Worm (Caenorhabditis elegans) whole organism, young adult: ENCODE results near the gene Y39A1A.17.

Experiments used
- B0019.2 ChIP-seq: fragments of 200-800 bp; sonication (Bioruptor generic); conservative IDR thresholded peaks from 2 replicates; pipeline ENCODE4 v1.3.6; 2022; ENCODE audit warnings: missing genetic modification reagents, missing genetic modification characterization, missing compliant biosample characterization
- B0261.1 ChIP-seq: sonication (generic microtip); optimal IDR thresholded peaks from 2 replicates; lab custom pipeline; 2016; ENCODE audit warnings: mild to moderate bottlenecking, missing genetic modification characterization, moderate library complexity, missing compliant biosample characterization
- F23B12.7 ChIP-seq: sonication (generic microtip); optimal IDR thresholded peaks from 2 replicates; lab custom pipeline; 2017; ENCODE audit warnings: missing genetic modification characterization, mild to moderate bottlenecking, missing compliant biosample characterization, antibody characterized with exemption, moderate library complexity; ENCODE audit not compliant: insufficient read depth
- F33H1.4 ChIP-seq: fragments of 200-800 bp; sonication (Bioruptor generic); IDR thresholded peaks from 2 replicates; pipeline ENCODE4 v1.3.6; 2022; ENCODE audit warnings: missing genetic modification reagents, missing genetic modification characterization, missing compliant biosample characterization
- F57A8.1 ChIP-seq: fragments of 200-800 bp; sonication (Bioruptor generic); optimal IDR thresholded peaks from 2 replicates; lab custom pipeline; 2018; ENCODE audit warnings: mild to moderate bottlenecking, missing genetic modification characterization, moderate library complexity, missing compliant biosample characterization
- F57C9.4 ChIP-seq: sonication (generic microtip); optimal IDR thresholded peaks from 2 replicates; lab custom pipeline; 2017; ENCODE audit warnings: mild to moderate bottlenecking, missing genetic modification characterization, missing compliant biosample characterization
- K11D2.4 ChIP-seq: fragments of 200-800 bp; sonication (Bioruptor generic); IDR thresholded peaks from 2 replicates; pipeline ENCODE4 v1.3.6; 2022; ENCODE audit warnings: missing genetic modification reagents, missing genetic modification characterization, missing compliant biosample characterization
- T26A5.8 ChIP-seq: sonication (generic microtip); optimal IDR thresholded peaks from 2 replicates; lab custom pipeline; 2016; ENCODE audit warnings: missing genetic modification characterization, missing compliant biosample characterization
- Y56A3A.18 ChIP-seq: fragments of 200-800 bp; sonication (Bioruptor generic); IDR thresholded peaks from 2 replicates; pipeline ENCODE4 v1.3.6; 2022; ENCODE audit warnings: missing genetic modification reagents, missing genetic modification characterization, missing compliant biosample characterization
- Y67H2A.10 ChIP-seq: fragments of 200-800 bp; sonication (Bioruptor generic); conservative IDR thresholded peaks from 2 replicates; pipeline ENCODE4 v1.3.6; 2022; ENCODE audit warnings: missing genetic modification reagents, missing genetic modification characterization, missing compliant biosample characterization
- ama-1 ChIP-seq, 3 experiments: fragments of 150-350 bp in 1 of 3; sonication (generic microtip) in 2 of 3; optimal IDR thresholded peaks; 2 replicates each; lab custom pipeline; 2014 to 2018; ENCODE audit warnings: missing biosample characterization in 2 of 3, missing genetic modification characterization in 2 of 3, missing genetic modification reagents in 2 of 3
- athp-1 ChIP-seq: sonication (generic microtip); optimal IDR thresholded peaks from 2 replicates; lab custom pipeline; 2017; ENCODE audit warnings: mild to moderate bottlenecking, missing genetic modification characterization, missing compliant biosample characterization
- bed-1 ChIP-seq: fragments of 200-800 bp; sonication (Bioruptor generic); IDR thresholded peaks from 2 replicates; pipeline ENCODE4 v1.3.6; 2022; ENCODE audit warnings: missing genetic modification reagents, missing genetic modification characterization, missing compliant biosample characterization
- bed-2 ChIP-seq: fragments of 200-800 bp; sonication (Bioruptor generic); IDR thresholded peaks from 2 replicates; pipeline ENCODE4 v1.3.6; 2022; ENCODE audit warnings: missing genetic modification reagents, missing genetic modification characterization, missing compliant biosample characterization
- ccch-3 ChIP-seq: fragments of 200-800 bp; sonication (Bioruptor generic); optimal IDR thresholded peaks from 2 replicates; lab custom pipeline; 2018; ENCODE audit warnings: mild to moderate bottlenecking, missing genetic modification characterization, missing compliant biosample characterization
- cebp-1 ChIP-seq, 2 experiments: fragments of 200-800 bp in 1 of 2; sonication (Bioruptor generic) in 1 of 2; sonication (generic microtip) in 1 of 2; IDR thresholded peaks in 1 of 2; optimal IDR thresholded peaks in 1 of 2; 2 replicates each; pipeline versions ENCODE4 v1.3.6 to Lab custom; 2017 to 2022; ENCODE audit warnings: missing compliant biosample characterization in 2 of 2, missing genetic modification characterization in 2 of 2, mild to moderate bottlenecking in 1 of 2, missing genetic modification reagents in 1 of 2, moderate library complexity in 1 of 2
- cebp-2 ChIP-seq: fragments of 200-800 bp; sonication (Bioruptor generic); IDR thresholded peaks from 2 replicates; pipeline ENCODE4 v1.3.6; 2022; ENCODE audit warnings: missing genetic modification characterization, missing compliant biosample characterization
- ceh-40 ChIP-seq: fragments of 200-800 bp; sonication (Bioruptor generic); IDR thresholded peaks from 2 replicates; pipeline ENCODE4 v1.3.6; 2022; ENCODE audit warnings: missing genetic modification characterization, missing compliant biosample characterization
- ceh-58 ChIP-seq: fragments of 200-800 bp; sonication (Bioruptor generic); IDR thresholded peaks from 2 replicates; pipeline ENCODE4 v1.3.6; 2022; ENCODE audit warnings: missing genetic modification characterization, missing compliant biosample characterization
- die-1 ChIP-seq: sonication (generic microtip); optimal IDR thresholded peaks from 2 replicates; lab custom pipeline; 2016; ENCODE audit warnings: missing genotype, mild to moderate bottlenecking, missing genetic modification characterization, missing compliant biosample characterization
- dpff-1 ChIP-seq: sonication (generic microtip); optimal IDR thresholded peaks from 2 replicates; lab custom pipeline; 2017; ENCODE audit warnings: mild to moderate bottlenecking, missing genetic modification characterization, missing compliant biosample characterization
- efl-1 ChIP-seq: fragments of 150-350 bp; optimal IDR thresholded peaks from 2 replicates; lab custom pipeline; 2014; ENCODE audit warnings: missing biosample characterization, missing genetic modification reagents, missing genetic modification characterization
- ets-4 ChIP-seq: fragments of 200-800 bp; sonication (Bioruptor generic); optimal IDR thresholded peaks from 2 replicates; lab custom pipeline; 2018; ENCODE audit warnings: mild to moderate bottlenecking, missing genetic modification characterization, missing compliant biosample characterization
- hrde-1 ChIP-seq: sonication (generic microtip); optimal IDR thresholded peaks from 2 replicates; lab custom pipeline; 2016; ENCODE audit warnings: missing genetic modification characterization, mild to moderate bottlenecking, missing compliant biosample characterization, moderate library complexity, missing genotype, missing genetic modification reagents, borderline replicate concordance
- let-607 ChIP-seq, 2 experiments: fragments of 200-800 bp in 1 of 2; sonication (Bioruptor generic) in 1 of 2; sonication (generic microtip) in 1 of 2; optimal IDR thresholded peaks; 2 replicates each; lab custom pipeline; 2016 to 2018; ENCODE audit warnings: mild to moderate bottlenecking in 2 of 2, missing compliant biosample characterization in 2 of 2, missing genetic modification characterization in 2 of 2, moderate library complexity in 2 of 2, missing genotype in 1 of 2
- lin-40 ChIP-seq: sonication (generic microtip); optimal IDR thresholded peaks from 2 replicates; lab custom pipeline; 2016; ENCODE audit warnings: missing genetic modification characterization, mild to moderate bottlenecking, missing compliant biosample characterization, missing genotype, missing genetic modification reagents
- madf-3 ChIP-seq: fragments of 200-800 bp; sonication (Bioruptor generic); IDR thresholded peaks from 2 replicates; pipeline ENCODE4 v1.3.6; 2022; ENCODE audit warnings: missing genetic modification reagents, missing genetic modification characterization, missing compliant biosample characterization
- madf-8 ChIP-seq: fragments of 200-800 bp; sonication (Bioruptor generic); conservative IDR thresholded peaks from 2 replicates; pipeline ENCODE4 v1.3.6; 2022; ENCODE audit warnings: missing genetic modification reagents, missing genetic modification characterization, missing compliant biosample characterization
- mcd-1 ChIP-seq: fragments of 200-800 bp; sonication (Bioruptor generic); IDR thresholded peaks from 2 replicates; pipeline ENCODE4 v1.3.6; 2022; ENCODE audit warnings: missing genetic modification reagents, missing genetic modification characterization, missing compliant biosample characterization
- nfya-1 ChIP-seq: sonication (generic microtip); optimal IDR thresholded peaks from 2 replicates; lab custom pipeline; 2017; ENCODE audit warnings: antibody characterized with exemption, missing compliant biosample characterization, missing genetic modification characterization, borderline replicate concordance; ENCODE audit not compliant: insufficient read depth
- nhr-179 ChIP-seq: sonication (generic microtip); optimal IDR thresholded peaks from 2 replicates; lab custom pipeline; 2016; ENCODE audit warnings: mild to moderate bottlenecking, missing genetic modification characterization, missing compliant biosample characterization
- pbrm-1 ChIP-seq: fragments of 200-800 bp; sonication (Bioruptor generic); IDR thresholded peaks from 2 replicates; pipeline ENCODE4 v1.3.6; 2022; ENCODE audit warnings: missing genetic modification reagents, missing genetic modification characterization, missing compliant biosample characterization
- pha-4 ChIP-seq: fragments of 150-350 bp; sonication (generic microtip); optimal IDR thresholded peaks from 2 replicates; lab custom pipeline; 2014; ENCODE audit warnings: missing biosample characterization, missing genetic modification reagents, missing genetic modification characterization
- sea-2 ChIP-seq: fragments of 200-800 bp; sonication (Bioruptor generic); IDR thresholded peaks from 2 replicates; pipeline ENCODE4 v1.3.6; 2022; ENCODE audit warnings: missing genetic modification characterization, missing compliant biosample characterization
- snpc-3.4 ChIP-seq: sonication (generic microtip); optimal IDR thresholded peaks from 2 replicates; lab custom pipeline; 2017; ENCODE audit warnings: missing genetic modification characterization, mild to moderate bottlenecking, missing compliant biosample characterization, antibody characterized with exemption, moderate library complexity, missing genotype, missing genetic modification reagents
- tbx-9 ChIP-seq: sonication (generic microtip); optimal IDR thresholded peaks from 2 replicates; lab custom pipeline; 2016; ENCODE audit warnings: borderline replicate concordance, missing genetic modification characterization, inconsistent platforms, missing compliant biosample characterization
- tlf-1 ChIP-seq: fragments of 200-800 bp; sonication (Bioruptor generic); optimal IDR thresholded peaks from 2 replicates; lab custom pipeline; 2018; ENCODE audit warnings: mild to moderate bottlenecking, missing genetic modification characterization, missing compliant biosample characterization
- unc-130 ChIP-seq: sonication (generic microtip); optimal IDR thresholded peaks from 2 replicates; lab custom pipeline; 2016; ENCODE audit warnings: missing genetic modification reagents, missing genetic modification characterization, missing compliant biosample characterization
- ztf-18 ChIP-seq: sonication (generic microtip); optimal IDR thresholded peaks from 2 replicates; lab custom pipeline; 2016; ENCODE audit warnings: missing genotype, mild to moderate bottlenecking, missing genetic modification characterization, missing compliant biosample characterization
- ztf-25 ChIP-seq: fragments of 200-800 bp; sonication (Bioruptor generic); IDR thresholded peaks from 2 replicates; pipeline ENCODE4 v1.3.6; 2022; ENCODE audit warnings: missing genetic modification reagents, missing genetic modification characterization, missing compliant biosample characterization
- ztf-28 ChIP-seq: fragments of 200-800 bp; sonication (Bioruptor generic); IDR thresholded peaks from 2 replicates; pipeline ENCODE4 v1.3.6; 2022; ENCODE audit warnings: missing genetic modification reagents, missing genetic modification characterization, missing compliant biosample characterization

Gene Y39A1A.17

ce11 chrIII:10706972-10707438 lies 16.1 kb upstream of the Y39A1A.17 start, which contains the start of the genes Y39A1A.21 and Y39A1A.22 (continued):
- peak; percentile 40; the same call in 1 of the 2 replicates for TF ChIP-seq madf-8 (GFP tag; lab: Robert Waterston, UW)
- no peak for TF ChIP-seq unc-130 (GFP tag; lab: Kevin White, UChicago)
- no peak for TF ChIP-seq die-1
- no peak for TF ChIP-seq ama-1 (optimal IDR thresholded peaks at IDR 0.05; lab: Kevin White, UChicago)
- no peak for TF ChIP-seq ama-1 (GFP tag; optimal IDR thresholded peaks at IDR 0.05; lab: Kevin White, UChicago)
- peak in 1 of 2 experiments; percentile 26 for TF ChIP-seq let-607 (tag; optimal IDR thresholded peaks at IDR 0.05; lab: Kevin White, UChicago)
- no peak for TF ChIP-seq athp-1 (tag; lab: Kevin White, UChicago)
- TF ChIP-seq B0261.1 (tag; lab: Kevin White, UChicago), result no peak
- TF ChIP-seq nhr-179 (tag; lab: Kevin White, UChicago), result no peak
- no peak for TF ChIP-seq cebp-1 (GFP tag; IDR thresholded peaks at IDR 0.05; lab: Robert Waterston, UW)
- peak; percentile 83 for TF ChIP-seq cebp-1 (tag; optimal IDR thresholded peaks at IDR 0.05; lab: Kevin White, UChicago)
- peak; percentile 28 for TF ChIP-seq efl-1 (GFP tag; lab: Kevin White, UChicago)
- no peak for TF ChIP-seq F57A8.1 (GFP tag; lab: Kevin White, UChicago)
- TF ChIP-seq ceh-40 (GFP tag; lab: Robert Waterston, UW), result no peak
- TF ChIP-seq F23B12.7 (tag; lab: Kevin White, UChicago), result peak; percentile 55
- peak; percentile 56 for TF ChIP-seq snpc-3.4 (tag; lab: Kevin White, UChicago)
- peak; percentile 80 for TF ChIP-seq lin-40 (tag; lab: Kevin White, UChicago)
- TF ChIP-seq pbrm-1 (GFP tag; lab: Robert Waterston, UW), result peak; percentile 74
- TF ChIP-seq Y67H2A.10 (GFP tag; lab: Robert Waterston, UW), result no peak
- no peak for TF ChIP-seq ztf-25 (GFP tag; lab: Robert Waterston, UW)
- peak; percentile 74 for TF ChIP-seq K11D2.4
- no peak for TF ChIP-seq hrde-1 (tag; lab: Kevin White, UChicago)
- peak; percentile 89 for TF ChIP-seq mcd-1 (GFP tag; lab: Robert Waterston, UW)
- TF ChIP-seq ztf-28, result no peak
- TF ChIP-seq Y56A3A.18 (GFP tag; lab: Robert Waterston, UW), result 0 out of 2 replicates have a peak, but pooled peaks have one; percentile 14
- TF ChIP-seq tbx-9 (tag; lab: Kevin White, UChicago), result no peak
- no peak for TF ChIP-seq F57C9.4 (tag; lab: Kevin White, UChicago)
- peak; percentile 2 for TF ChIP-seq pha-4
- TF ChIP-seq bed-1 (GFP tag; lab: Robert Waterston, UW), result no peak
- peak; percentile 58; the same call in 1 of the 2 replicates for TF ChIP-seq B0019.2 (GFP tag; lab: Robert Waterston, UW)
- no peak for TF ChIP-seq ets-4 (GFP tag; lab: Kevin White, UChicago)
- TF ChIP-seq bed-2 (GFP tag; lab: Robert Waterston, UW), result no peak
- no peak for TF ChIP-seq nfya-1 (tag; lab: Kevin White, UChicago)
- peak; percentile 74 for TF ChIP-seq F33H1.4
- TF ChIP-seq ceh-58, result no peak
- TF ChIP-seq ztf-18, result peak; percentile 99
- 0 out of 2 replicates have a peak, but pooled peaks have one; percentile 43 for TF ChIP-seq madf-3 (GFP tag; lab: Robert Waterston, UW)
- peak; percentile 69 for TF ChIP-seq tlf-1 (GFP tag; lab: Kevin White, UChicago)
- TF ChIP-seq dpff-1 (tag; lab: Kevin White, UChicago), result no peak
- TF ChIP-seq sea-2 (GFP tag; lab: Robert Waterston, UW), result no peak
- no peak for TF ChIP-seq cebp-2 (GFP tag; lab: Robert Waterston, UW)
- TF ChIP-seq ccch-3 (GFP tag; lab: Kevin White, UChicago), result no peak
- no peak for TF ChIP-seq T26A5.8 (tag; lab: Kevin White, UChicago)
